Fruit fly (Drosophila melanogaster) Kc167 (cell line): ENCODE results near the gene CG6583.

ENCODE experiments used
- Sin3A ChIP-seq: fragments of >200 bp; optimal IDR thresholded peaks from 2 replicates; lab custom pipeline; 2018; ENCODE audit warnings: missing external identifiers
- h ChIP-seq: fragments of >200 bp; optimal IDR thresholded peaks from 3 replicates; lab custom pipeline; 2018; ENCODE audit warnings: missing external identifiers
- insv ChIP-seq: fragments of >200 bp; optimal IDR thresholded peaks from 3 replicates; lab custom pipeline; 2018; ENCODE audit warnings: missing external identifiers
- psq ChIP-seq: fragments of >200 bp; optimal IDR thresholded peaks from 2 replicates; lab custom pipeline; 2017; ENCODE audit warnings: missing external identifiers

- TF ChIP-seq h (no peak), insv (lab: Kevin White, UChicago) (no peak), psq (lab: Kevin White, UChicago) (no peak), Sin3A (lab: Kevin White, UChicago) (no peak)
These were observed 2.2 kb upstream of the CG6583 start, which contains the start of gene bru1 for dm6 chr2L:12174493-12175129.
